Worm (Caenorhabditis elegans): Measurements from ENCODE around the gene mtp-18.
A peak's percentile ranks its signal among the peaks of the same experiment; 100 is the strongest.

DNA sequence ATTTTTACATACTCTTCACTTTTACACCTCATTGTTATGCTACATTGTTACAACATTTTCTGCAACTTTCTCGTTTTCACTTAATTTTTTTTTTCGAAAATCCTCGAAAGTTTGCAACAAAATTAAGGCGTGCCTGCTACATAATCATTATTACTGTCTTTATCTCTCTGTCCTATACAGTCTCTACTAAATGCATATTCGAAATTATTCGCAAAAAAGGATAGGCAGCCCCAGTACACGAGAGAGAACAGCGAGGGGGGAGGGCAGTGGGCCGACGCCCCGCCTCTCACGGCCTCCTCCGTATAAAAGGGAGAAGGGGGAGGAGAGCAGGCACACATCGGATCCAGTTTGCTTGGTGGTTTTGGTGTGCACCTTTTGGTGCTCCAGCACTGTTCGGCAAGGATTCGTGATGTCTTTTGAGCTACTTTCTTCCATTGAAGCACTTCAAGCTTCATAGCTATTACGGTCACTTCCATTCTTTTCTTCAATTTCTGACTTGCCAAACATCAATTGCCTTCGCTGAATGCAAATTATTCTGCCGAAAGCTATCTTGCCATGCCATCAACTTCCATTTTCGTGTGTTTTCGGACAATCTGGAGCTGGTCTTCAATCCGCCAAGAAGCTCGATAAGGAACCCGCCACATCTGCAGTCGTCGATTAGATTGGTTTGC lies 45.9 kb upstream of the mtp-18 start:
- TF ChIP-seq alr-1 (tag; optimal IDR thresholded peaks at IDR 0.05; ENCODE audit: borderline replicate concordance) (no peak), unc-62 (GFP tag; optimal IDR thresholded peaks at IDR 0.05) (no peak), lsy-2 (tag; optimal IDR thresholded peaks at IDR 0.05) (peak in 1 of 2 experiments; percentile 27), elt-2 (tag; optimal IDR thresholded peaks at IDR 0.05) (peak; percentile 64), pag-3 (tag; optimal IDR thresholded peaks at IDR 0.05; ENCODE audit: borderline replicate concordance, insufficient read depth) (no peak), mep-1 (tag; optimal IDR thresholded peaks at IDR 0.05) (no peak), fkh-10 (GFP tag; optimal IDR thresholded peaks at IDR 0.05) (no peak), aly-2 (tag; optimal IDR thresholded peaks at IDR 0.05) (peak; percentile 26), sup-37 (GFP tag; optimal IDR thresholded peaks at IDR 0.05) (peak; percentile 17), blmp-1 (tag; optimal IDR thresholded peaks at IDR 0.05) (no peak), nhr-237 (tag; optimal IDR thresholded peaks at IDR 0.05) (no peak), fos-1 (tag; optimal IDR thresholded peaks at IDR 0.05) (peak; percentile 22), nhr-85 (tag) (peak; percentile 88), lin-13 (GFP tag; optimal IDR thresholded peaks at IDR 0.05) (no peak)
